Worm (Caenorhabditis elegans) whole organism, L3 larva: ENCODE results near the gene C24D10.49.

Experiments used
- ZK546.5 ChIP-seq: sonication (generic microtip); optimal IDR thresholded peaks from 2 replicates; lab custom pipeline; 2017; ENCODE audit warnings: missing biosample characterization, missing genetic modification characterization
- ama-1 ChIP-seq: fragments of 150-350 bp; optimal IDR thresholded peaks from 2 replicates; lab custom pipeline; 2018
- ceh-16 ChIP-seq: sonication (generic microtip); optimal IDR thresholded peaks from 2 replicates; lab custom pipeline; 2017; ENCODE audit warnings: missing biosample characterization, missing genetic modification characterization
- ceh-28 ChIP-seq: fragments of 150-350 bp; optimal IDR thresholded peaks from 2 replicates; lab custom pipeline; 2014; ENCODE audit warnings: missing biosample characterization, missing genetic modification reagents, missing genetic modification characterization
- ceh-82 ChIP-seq: fragments of 150-350 bp; optimal IDR thresholded peaks from 2 replicates; lab custom pipeline; 2014; ENCODE audit warnings: missing biosample characterization, missing genetic modification characterization
- ceh-9 ChIP-seq: sonication (generic microtip); optimal IDR thresholded peaks from 2 replicates; lab custom pipeline; 2018; ENCODE audit warnings: missing biosample characterization, missing genetic modification characterization
- daf-12 ChIP-seq: fragments of 150-350 bp; optimal IDR thresholded peaks from 2 replicates; lab custom pipeline; 2014; ENCODE audit warnings: missing biosample characterization, missing genetic modification reagents, missing genetic modification characterization
- egl-27 ChIP-seq: sonication (generic microtip); optimal IDR thresholded peaks from 4 replicates; lab custom pipeline; 2017; ENCODE audit warnings: missing biosample characterization, missing genetic modification reagents, missing genetic modification characterization
- egl-5 ChIP-seq: fragments of 150-350 bp; optimal IDR thresholded peaks from 2 replicates; lab custom pipeline; 2017; ENCODE audit warnings: missing biosample characterization, missing genetic modification reagents, missing genetic modification characterization, inconsistent platforms
- elt-2 ChIP-seq: sonication (generic microtip); optimal IDR thresholded peaks from 2 replicates; lab custom pipeline; 2016; ENCODE audit warnings: missing genetic modification reagents, mild to moderate bottlenecking, missing genetic modification characterization, missing compliant biosample characterization
- elt-3 ChIP-seq, 3 experiments: fragments of 150-350 bp in 1 of 3; sonication (generic microtip) in 2 of 3; optimal IDR thresholded peaks; 2 replicates in 2 of 3; 4 replicates in 1 of 3; lab custom pipeline; 2014 to 2017; ENCODE audit warnings: missing biosample characterization in 3 of 3, missing genetic modification characterization in 3 of 3
- eor-1 ChIP-seq, 2 experiments: fragments of 150-350 bp; optimal IDR thresholded peaks; 2 replicates each; lab custom pipeline; 2014 to 2018; ENCODE audit warnings: missing biosample characterization in 2 of 2, missing genetic modification characterization in 2 of 2
- fkh-10 ChIP-seq: sonication (generic microtip); optimal IDR thresholded peaks from 2 replicates; lab custom pipeline; 2017; ENCODE audit warnings: missing biosample characterization, missing genetic modification reagents, missing genetic modification characterization
- fos-1 ChIP-seq: fragments of 150-350 bp; optimal IDR thresholded peaks from 2 replicates; lab custom pipeline; 2014; ENCODE audit warnings: missing biosample characterization, missing genetic modification characterization
- hmg-11 ChIP-seq: sonication (generic microtip); optimal IDR thresholded peaks from 2 replicates; lab custom pipeline; 2016; ENCODE audit warnings: missing genetic modification characterization, missing compliant biosample characterization
- lin-39 ChIP-seq: fragments of 150-350 bp; optimal IDR thresholded peaks from 2 replicates; lab custom pipeline; 2018; ENCODE audit warnings: missing biosample characterization, missing genetic modification reagents, missing genetic modification characterization
- lsy-12 ChIP-seq: sonication (generic microtip); optimal IDR thresholded peaks from 2 replicates; lab custom pipeline; 2016; ENCODE audit warnings: mild to moderate bottlenecking, missing genetic modification characterization, missing compliant biosample characterization
- mdl-1 ChIP-seq: fragments of 150-350 bp; optimal IDR thresholded peaks from 2 replicates; lab custom pipeline; 2014; ENCODE audit warnings: missing biosample characterization, missing genetic modification characterization
- mml-1 ChIP-seq: fragments of 150-350 bp; sonication (generic microtip); optimal IDR thresholded peaks from 3 replicates; lab custom pipeline; 2014; ENCODE audit warnings: missing biosample characterization, missing genetic modification characterization
- nfya-1 ChIP-seq: sonication (generic microtip); optimal IDR thresholded peaks from 2 replicates; lab custom pipeline; 2017; ENCODE audit warnings: missing genetic modification characterization, mild to moderate bottlenecking, missing compliant biosample characterization, antibody characterized with exemption, moderate library complexity; ENCODE audit not compliant: insufficient read depth
- nhr-11 ChIP-seq: fragments of 150-350 bp; optimal IDR thresholded peaks from 2 replicates; lab custom pipeline; 2014; ENCODE audit warnings: missing biosample characterization, missing genetic modification characterization
- nhr-12 ChIP-seq: fragments of 150-350 bp; optimal IDR thresholded peaks from 2 replicates; lab custom pipeline; 2014; ENCODE audit warnings: missing biosample characterization, missing genetic modification characterization
- nhr-23 ChIP-seq: fragments of 150-350 bp; optimal IDR thresholded peaks from 2 replicates; lab custom pipeline; 2014; ENCODE audit warnings: missing biosample characterization, missing genetic modification reagents, missing genetic modification characterization
- nhr-25 ChIP-seq: sonication (generic microtip); optimal IDR thresholded peaks from 2 replicates; lab custom pipeline; 2017; ENCODE audit warnings: missing biosample characterization, missing genetic modification characterization
- nhr-43 ChIP-seq: sonication (generic microtip); optimal IDR thresholded peaks from 2 replicates; lab custom pipeline; 2016; ENCODE audit warnings: mild to moderate bottlenecking, missing genetic modification characterization, missing compliant biosample characterization; ENCODE audit not compliant: poor library complexity, severe bottlenecking
- nhr-76 ChIP-seq: fragments of 150-350 bp; sonication (generic microtip); optimal IDR thresholded peaks from 5 replicates; lab custom pipeline; 2014; ENCODE audit warnings: missing biosample characterization, missing genetic modification characterization
- nhr-77 ChIP-seq: fragments of 150-350 bp; optimal IDR thresholded peaks from 2 replicates; lab custom pipeline; 2014; ENCODE audit warnings: missing biosample characterization, missing genetic modification characterization
- pqm-1 ChIP-seq: fragments of 150-350 bp; optimal IDR thresholded peaks from 2 replicates; lab custom pipeline; 2017; ENCODE audit warnings: missing biosample characterization, missing genetic modification characterization, inconsistent platforms
- tbx-2 ChIP-seq: sonication (generic microtip); optimal IDR thresholded peaks from 2 replicates; lab custom pipeline; 2016; ENCODE audit warnings: mild to moderate bottlenecking, missing genetic modification characterization, missing compliant biosample characterization
- zag-1 ChIP-seq: fragments of 150-350 bp; optimal IDR thresholded peaks from 2 replicates; lab custom pipeline; 2014; ENCODE audit warnings: missing biosample characterization, missing genetic modification characterization
- ztf-11 ChIP-seq: fragments of 150-350 bp; optimal IDR thresholded peaks from 2 replicates; lab custom pipeline; 2014; ENCODE audit warnings: missing biosample characterization, missing genetic modification characterization

C24D10.49 gene

ce11 chrIV:5149793-5150192 is 7.3 kb downstream of the C24D10.49 start, which contains the start of gene C24D10.5:
C24D10.5 (plus strand) TSS chrIV:5150093.
- TF ChIP-seq hmg-11 (tag; lab: Kevin White, UChicago) (no peak), mdl-1 (tag; lab: Kevin White, UChicago) (no peak), lin-39 (tag; lab: Kevin White, UChicago) (no peak), nhr-43 (tag; lab: Kevin White, UChicago) (no peak), ceh-16 (tag; lab: Kevin White, UChicago) (no peak), ceh-82 (tag; lab: Kevin White, UChicago) (no peak), ceh-9 (tag; lab: Kevin White, UChicago) (no peak)

ce11 chrIV:5139972-5140371 is 17.2 kb downstream of the C24D10.49 start:
- TF ChIP-seq elt-3 (tag; optimal IDR thresholded peaks at IDR 0.05; lab: Kevin White, UChicago) (peak in 1 of 3 experiments; percentile 28), mml-1 (tag; lab: Kevin White, UChicago) (no peak), zag-1 (tag; lab: Kevin White, UChicago) (no peak)

- TF ChIP-seq ceh-16 (tag; lab: Kevin White, UChicago) (no peak), fkh-10 (GFP tag; lab: Kevin White, UChicago) (peak; percentile 52)
These were observed 17.9 kb downstream of the C24D10.49 start for ce11 chrIV:5139189-5139588.

ce11 chrIV:5137809-5138208 is 19.3 kb downstream of the C24D10.49 start:
- peak; percentile 43 for TF ChIP-seq lin-39 (tag; lab: Kevin White, UChicago)
- TF ChIP-seq nfya-1 (tag; lab: Kevin White, UChicago): peak; percentile 43
- TF ChIP-seq fos-1: no peak
- TF ChIP-seq nhr-11 (tag; lab: Kevin White, UChicago): no peak
- peak; percentile 13 for TF ChIP-seq ama-1 (lab: Kevin White, UChicago)
- TF ChIP-seq fkh-10 (GFP tag; lab: Kevin White, UChicago): peak; percentile 90
- TF ChIP-seq ztf-11 (tag; lab: Kevin White, UChicago): no peak
- TF ChIP-seq, all 47 proteins: peak for 4

ce11 chrIV:5136523-5136922 is 20.6 kb downstream of the C24D10.49 start:
- TF ChIP-seq nhr-23 (tag; lab: Kevin White, UChicago): peak; percentile 63
- TF ChIP-seq nhr-12 (tag; lab: Kevin White, UChicago): no peak
- TF ChIP-seq egl-27 (tag; lab: Kevin White, UChicago): no peak
- peak; percentile 41 for TF ChIP-seq nhr-25

- TF ChIP-seq ama-1 (lab: Kevin White, UChicago): peak; percentile 5
- TF ChIP-seq tbx-2: no peak
- peak; percentile 59 for TF ChIP-seq nhr-25
- peak; percentile 25 for TF ChIP-seq nhr-23 (tag; lab: Kevin White, UChicago)
These were observed 22.3 kb downstream of the C24D10.49 start for ce11 chrIV:5134798-5135197.

ce11 chrIV:5133791-5134370 is 23.2 kb downstream of the C24D10.49 start:
- TF ChIP-seq ceh-16 (tag; lab: Kevin White, UChicago): no peak
- TF ChIP-seq ceh-9 (tag; lab: Kevin White, UChicago): no peak
- peak; percentile 21 for TF ChIP-seq ceh-28 (tag; lab: Kevin White, UChicago)
- TF ChIP-seq ZK546.5 (tag; lab: Kevin White, UChicago): no peak
- TF ChIP-seq lsy-12 (tag; lab: Kevin White, UChicago): peak; percentile 1
- TF ChIP-seq elt-2: peak; percentile 39
- TF ChIP-seq egl-5 (tag; lab: Kevin White, UChicago): peak; percentile 15
- TF ChIP-seq pqm-1 (tag; lab: Kevin White, UChicago): peak; percentile 68
- TF ChIP-seq zag-1 (tag; lab: Kevin White, UChicago): no peak
- TF ChIP-seq elt-3 (tag; optimal IDR thresholded peaks at IDR 0.05; lab: Kevin White, UChicago): peak in 1 of 3 experiments; percentile 11
- TF ChIP-seq daf-12 (tag; lab: Kevin White, UChicago): no peak
- TF ChIP-seq nhr-77 (tag; lab: Kevin White, UChicago): no peak
- TF ChIP-seq nfya-1 (tag; lab: Kevin White, UChicago): peak; percentile 46
- no peak for TF ChIP-seq nhr-43 (tag; lab: Kevin White, UChicago)
- TF ChIP-seq eor-1 (tag; optimal IDR thresholded peaks at IDR 0.05; lab: Kevin White, UChicago): no peak
- TF ChIP-seq fkh-10 (GFP tag; lab: Kevin White, UChicago): no peak
- TF ChIP-seq nhr-23 (tag; lab: Kevin White, UChicago): peak; percentile 69
- TF ChIP-seq ztf-11 (tag; lab: Kevin White, UChicago): no peak
- no peak for TF ChIP-seq nhr-76 (tag; lab: Kevin White, UChicago)
- TF ChIP-seq nhr-11 (tag; lab: Kevin White, UChicago): no peak
